Fruit fly (Drosophila melanogaster) whole organism, embryonic: ENCODE measurements around the gene eIF4E5.

Experiments
- BtbVII ChIP-seq: fragments of 200-800 bp; sonication (Bioruptor generic); optimal IDR thresholded peaks from 3 replicates; lab custom pipeline; 2017; ENCODE audit warnings: missing biosample characterization, mild to moderate bottlenecking, missing genetic modification characterization
- CG10654 ChIP-seq: fragments of 200-800 bp; sonication (Bioruptor generic); optimal IDR thresholded peaks from 2 replicates; lab custom pipeline; 2016; ENCODE audit warnings: missing biosample characterization, missing genetic modification characterization
- CG11456 ChIP-seq: fragments of 200-800 bp; sonication (Bioruptor generic); IDR thresholded peaks from 3 replicates; pipeline ENCODE4 v1.3.6; 2022; ENCODE audit warnings: missing biosample characterization, missing genetic modification characterization
- CG12219 ChIP-seq: fragments of 200-800 bp; sonication (Bioruptor generic); optimal IDR thresholded peaks from 3 replicates; lab custom pipeline; 2018; ENCODE audit warnings: missing biosample characterization, mild to moderate bottlenecking, missing genetic modification characterization
- CG13775 ChIP-seq: fragments of 200-800 bp; sonication (Bioruptor generic); optimal IDR thresholded peaks from 3 replicates; lab custom pipeline; 2017; ENCODE audit warnings: missing biosample characterization, mild to moderate bottlenecking, missing genetic modification characterization
- CG13894 ChIP-seq: fragments of 200-800 bp; sonication (Bioruptor generic); optimal IDR thresholded peaks from 3 replicates; lab custom pipeline; 2018; ENCODE audit warnings: missing biosample characterization, mild to moderate bottlenecking, missing genetic modification characterization, moderate library complexity
- CG14014 ChIP-seq: fragments of 200-800 bp; sonication (Bioruptor generic); IDR thresholded peaks from 2 replicates; pipeline ENCODE4 v1.3.6; 2022; ENCODE audit warnings: missing biosample characterization, missing genetic modification characterization
- CG14050 ChIP-seq: fragments of 200-800 bp; sonication (Bioruptor generic); IDR thresholded peaks from 3 replicates; pipeline ENCODE4 v1.3.6; 2022; ENCODE audit warnings: missing biosample characterization, missing genetic modification characterization
- CG1832 ChIP-seq: fragments of 200-800 bp; sonication (Bioruptor generic); optimal IDR thresholded peaks from 2 replicates; lab custom pipeline; 2017; ENCODE audit warnings: missing biosample characterization, mild to moderate bottlenecking, missing genetic modification characterization, inconsistent platforms
- CG2712 ChIP-seq: fragments of 200-800 bp; optimal IDR thresholded peaks from 3 replicates; lab custom pipeline; 2019; ENCODE audit warnings: missing biosample characterization, mild to moderate bottlenecking, missing genetic modification characterization, moderate library complexity
- CG3281 ChIP-seq: fragments of 200-800 bp; sonication (Bioruptor generic); optimal IDR thresholded peaks from 3 replicates; lab custom pipeline; 2017; ENCODE audit warnings: missing biosample characterization, mild to moderate bottlenecking, missing genetic modification characterization
- CG34224 ChIP-seq: fragments of 200-800 bp; sonication (Bioruptor generic); IDR thresholded peaks from 3 replicates; pipeline ENCODE4 v1.3.6; 2022; ENCODE audit warnings: missing biosample characterization, missing genetic modification characterization; ENCODE audit not compliant: partially characterized antibody
- CG4854 ChIP-seq: fragments of 200-800 bp; sonication (Bioruptor generic); optimal IDR thresholded peaks from 2 replicates; lab custom pipeline; 2016; ENCODE audit warnings: missing biosample characterization, missing genetic modification characterization, inconsistent platforms
- CG6654 ChIP-seq: fragments of 200-800 bp; sonication (Bioruptor generic); optimal IDR thresholded peaks from 2 replicates; lab custom pipeline; 2017; ENCODE audit warnings: missing biosample characterization, mild to moderate bottlenecking, missing genetic modification characterization
- CG6689 ChIP-seq: fragments of 200-800 bp; sonication (Bioruptor generic); IDR thresholded peaks from 2 replicates; pipeline ENCODE4 v1.3.6; 2022; ENCODE audit warnings: missing biosample characterization, missing genetic modification characterization
- CG9609 ChIP-seq: fragments of 200-800 bp; sonication (Bioruptor generic); optimal IDR thresholded peaks from 3 replicates; lab custom pipeline; 2016; ENCODE audit warnings: missing biosample characterization, missing genetic modification characterization
- CG9727 ChIP-seq: fragments of 200-800 bp; sonication (Bioruptor generic); optimal IDR thresholded peaks from 3 replicates; lab custom pipeline; 2017; ENCODE audit warnings: missing biosample characterization, mild to moderate bottlenecking, missing genetic modification characterization
- Dip3 ChIP-seq: fragments of 200-800 bp; sonication (Bioruptor generic); optimal IDR thresholded peaks from 3 replicates; lab custom pipeline; 2016; ENCODE audit warnings: missing biosample characterization, missing genetic modification characterization
- Eip74EF ChIP-seq, 2 experiments: fragments of 200-800 bp in 1 of 2; fragments of >200 bp in 1 of 2; sonication (Bioruptor generic) in 1 of 2; optimal IDR thresholded peaks; 2 replicates each; lab custom pipeline; 2017 to 2019; ENCODE audit warnings: missing biosample characterization in 2 of 2, missing genetic modification characterization in 2 of 2, mild to moderate bottlenecking in 1 of 2, moderate library complexity in 1 of 2
- Fer1 ChIP-seq: fragments of 200-800 bp; sonication (Bioruptor generic); optimal IDR thresholded peaks from 2 replicates; lab custom pipeline; 2017; ENCODE audit warnings: missing biosample characterization, mild to moderate bottlenecking, missing genetic modification characterization
- Meics ChIP-seq: fragments of 200-800 bp; sonication (Bioruptor generic); optimal IDR thresholded peaks from 2 replicates; lab custom pipeline; 2017; ENCODE audit warnings: missing biosample characterization, mild to moderate bottlenecking, missing genetic modification characterization
- Sry-β ChIP-seq: fragments of 200-800 bp; sonication (Bioruptor generic); optimal IDR thresholded peaks from 2 replicates; lab custom pipeline; 2018; ENCODE audit warnings: missing biosample characterization, mild to moderate bottlenecking, missing genetic modification characterization, moderate library complexity
- Trl ChIP-seq, 3 experiments: fragments of >200 bp in 2 of 3; fragments of 200-800 bp in 1 of 3; sonication (Bioruptor generic) in 1 of 3; optimal IDR thresholded peaks; 2 replicates in 1 of 3; 3 replicates in 2 of 3; lab custom pipeline; 2016 to 2017; ENCODE audit warnings: missing biosample characterization in 1 of 3, missing genetic modification characterization in 1 of 3
- bcd ChIP-seq: fragments of 200-800 bp; sonication (Bioruptor generic); optimal IDR thresholded peaks from 2 replicates; lab custom pipeline; 2017; ENCODE audit warnings: missing biosample characterization, mild to moderate bottlenecking, missing genetic modification characterization
- bowl ChIP-seq: fragments of 200-800 bp; sonication (Bioruptor generic); IDR thresholded peaks from 2 replicates; pipeline ENCODE4 v1.3.6; 2022; ENCODE audit warnings: missing biosample characterization, missing genetic modification characterization
- caup ChIP-seq: fragments of 200-800 bp; sonication (Bioruptor generic); optimal IDR thresholded peaks from 3 replicates; lab custom pipeline; 2017; ENCODE audit warnings: missing biosample characterization, mild to moderate bottlenecking, missing genetic modification characterization, moderate library complexity; ENCODE audit not compliant: severe bottlenecking
- chn ChIP-seq: fragments of 200-800 bp; sonication (Bioruptor generic); optimal IDR thresholded peaks from 2 replicates; lab custom pipeline; 2016; ENCODE audit warnings: missing biosample characterization, missing genetic modification characterization
- crc ChIP-seq: fragments of 200-800 bp; sonication (Bioruptor generic); optimal IDR thresholded peaks from 2 replicates; lab custom pipeline; 2016; ENCODE audit warnings: missing biosample characterization, missing genetic modification characterization
- croc ChIP-seq: fragments of 200-800 bp; sonication (Bioruptor generic); conservative IDR thresholded peaks from 3 replicates; pipeline ENCODE4 v1.3.6; 2022; ENCODE audit warnings: missing biosample characterization, missing genetic modification characterization
- fru ChIP-seq: fragments of >200 bp; optimal IDR thresholded peaks from 2 replicates; lab custom pipeline; 2017
- fu2 ChIP-seq: fragments of 200-800 bp; sonication (Bioruptor generic); optimal IDR thresholded peaks from 2 replicates; lab custom pipeline; 2016; ENCODE audit warnings: missing biosample characterization, missing genetic modification characterization
- ham ChIP-seq: fragments of 200-800 bp; sonication (Bioruptor generic); IDR thresholded peaks from 2 replicates; pipeline ENCODE4 v1.3.6; 2022; ENCODE audit warnings: missing biosample characterization, missing genetic modification characterization
- inv ChIP-seq: fragments of 200-800 bp; sonication (Bioruptor generic); IDR thresholded peaks from 2 replicates; pipeline ENCODE4 v1.3.6; 2022; ENCODE audit warnings: missing biosample characterization, missing genetic modification characterization; ENCODE audit not compliant: partially characterized antibody
- jing ChIP-seq: fragments of 200-800 bp; sonication (Bioruptor generic); optimal IDR thresholded peaks from 2 replicates; lab custom pipeline; 2018; ENCODE audit warnings: missing biosample characterization, mild to moderate bottlenecking, missing genetic modification characterization
- lab ChIP-seq: fragments of 200-800 bp; sonication (Bioruptor generic); optimal IDR thresholded peaks from 3 replicates; lab custom pipeline; 2017; ENCODE audit warnings: missing biosample characterization, missing genetic modification characterization, mild to moderate bottlenecking, moderate library complexity, missing genetic modification reagents
- lov ChIP-seq, 2 experiments: fragments of 200-800 bp in 1 of 2; fragments of >200 bp in 1 of 2; sonication (Bioruptor generic) in 1 of 2; IDR thresholded peaks in 1 of 2; optimal IDR thresholded peaks in 1 of 2; 2 replicates in 1 of 2; 3 replicates in 1 of 2; pipeline versions ENCODE4 v1.3.6 to Lab custom; 2017 to 2022; ENCODE audit warnings: missing biosample characterization in 1 of 2, missing genetic modification characterization in 1 of 2
- pb ChIP-seq: fragments of 200-800 bp; sonication (Bioruptor generic); optimal IDR thresholded peaks from 3 replicates; lab custom pipeline; 2016; ENCODE audit warnings: missing biosample characterization, missing genetic modification characterization
- pita ChIP-seq: fragments of 200-800 bp; sonication (Bioruptor generic); optimal IDR thresholded peaks from 2 replicates; lab custom pipeline; 2017; ENCODE audit warnings: missing biosample characterization, mild to moderate bottlenecking, missing genetic modification characterization
- pum ChIP-seq: fragments of 200-800 bp; sonication (Bioruptor generic); optimal IDR thresholded peaks from 2 replicates; lab custom pipeline; 2016; ENCODE audit warnings: missing biosample characterization, missing genetic modification characterization
- rib ChIP-seq: fragments of 200-800 bp; sonication (Bioruptor generic); IDR thresholded peaks from 2 replicates; pipeline ENCODE4 v1.3.6; 2022; ENCODE audit warnings: missing biosample characterization, missing genetic modification characterization
- sens-2 ChIP-seq: fragments of 200-800 bp; sonication (Bioruptor generic); IDR thresholded peaks from 2 replicates; pipeline ENCODE4 v1.3.6; 2022; ENCODE audit warnings: missing biosample characterization, missing genetic modification characterization
- sima ChIP-seq: fragments of 200-800 bp; sonication (Bioruptor generic); optimal IDR thresholded peaks from 2 replicates; lab custom pipeline; 2016; ENCODE audit warnings: missing biosample characterization, missing genetic modification characterization
- slbo ChIP-seq: fragments of 200-800 bp; sonication (Bioruptor generic); IDR thresholded peaks from 2 replicates; pipeline ENCODE4 v1.3.6; 2022; ENCODE audit warnings: missing biosample characterization, missing genetic modification characterization
- ssp ChIP-seq: fragments of 200-800 bp; sonication (Bioruptor generic); IDR thresholded peaks from 2 replicates; pipeline ENCODE4 v1.3.6; 2022; ENCODE audit warnings: missing biosample characterization, missing genetic modification characterization
- ttk ChIP-seq: fragments of 200-800 bp; sonication (Bioruptor generic); IDR thresholded peaks from 2 replicates; pipeline ENCODE4 v2.1.2; 2022; ENCODE audit warnings: missing biosample characterization, missing genetic modification characterization
- wor ChIP-seq: fragments of 200-800 bp; sonication (Bioruptor generic); IDR thresholded peaks from 2 replicates; pipeline ENCODE4 v1.3.6; 2022; ENCODE audit warnings: missing biosample characterization, missing genetic modification characterization
- zen2 ChIP-seq: fragments of 200-800 bp; sonication (Bioruptor generic); IDR thresholded peaks from 3 replicates; pipeline ENCODE4 v1.3.6; 2022; ENCODE audit warnings: missing biosample characterization, missing genetic modification characterization; ENCODE audit not compliant: partially characterized antibody
- zfh1 ChIP-seq: fragments of 200-800 bp; sonication (Bioruptor generic); IDR thresholded peaks from 3 replicates; pipeline ENCODE4 v1.3.6; 2022; ENCODE audit warnings: missing biosample characterization, missing genetic modification characterization

eIF4E5 gene

dm6 chr3L:7860634-7861431 lies 33.8 kb upstream of the eIF4E5 start (continued):
- TF ChIP-seq ttk (peak; percentile 30; the same call in 1 of the 2 replicates), CG3281 (GFP tag; lab: Kevin White, UChicago) (peak; percentile 35), Sry-β (GFP tag; lab: Kevin White, UChicago) (no peak), zfh1 (GFP tag; lab: Robert Waterston, UW) (peak; percentile 62; the same call in 2 of the 3 replicates), CG4854 (GFP tag; lab: Kevin White, UChicago) (no peak), bcd (GFP tag; lab: Kevin White, UChicago) (peak; percentile 38), sens-2 (GFP tag; lab: Robert Waterston, UW) (peak; percentile 8; the same call in 1 of the 2 replicates), croc (GFP tag; lab: Robert Waterston, UW) (no peak), pum (GFP tag; lab: Kevin White, UChicago) (peak; percentile 26), lab (GFP tag; lab: Kevin White, UChicago) (peak; percentile 48), Dip3 (GFP tag; lab: Kevin White, UChicago) (peak; percentile 38), zen2 (no peak), CG34224 (no peak), Meics (GFP tag; lab: Kevin White, UChicago) (peak; percentile 13), CG13775 (GFP tag; lab: Kevin White, UChicago) (peak; percentile 52), caup (GFP tag; lab: Kevin White, UChicago) (peak; percentile 3), Trl (optimal IDR thresholded peaks at IDR 0.05; lab: Kevin White, UChicago) (no peak), Trl (GFP tag; optimal IDR thresholded peaks at IDR 0.05; lab: Kevin White, UChicago) (peak; percentile 39), pb (GFP tag; lab: Kevin White, UChicago) (no peak), CG6689 (peak; percentile 73), CG6654 (GFP tag; lab: Kevin White, UChicago) (no peak), fu2 (GFP tag; lab: Kevin White, UChicago) (peak; percentile 46), CG12219 (GFP tag; lab: Kevin White, UChicago) (no peak), crc (GFP tag; lab: Kevin White, UChicago) (peak; percentile 59), rib (GFP tag; lab: Robert Waterston, UW) (no peak), chn (GFP tag; lab: Kevin White, UChicago) (no peak), jing (GFP tag; lab: Kevin White, UChicago) (no peak), wor (GFP tag; lab: Robert Waterston, UW) (no peak), bowl (GFP tag; lab: Robert Waterston, UW) (peak; percentile 18; the same call in 1 of the 2 replicates), lov (optimal IDR thresholded peaks at IDR 0.05; lab: Kevin White, UChicago) (no peak), lov (GFP tag; IDR thresholded peaks at IDR 0.05; lab: Robert Waterston, UW) (0 out of 3 replicates have a peak, but pooled peaks have one; percentile 20), Eip74EF (GFP tag; optimal IDR thresholded peaks at IDR 0.05; lab: Kevin White, UChicago) (peak in 1 of 2 experiments; percentile 48), CG9609 (GFP tag; lab: Kevin White, UChicago) (peak; percentile 36), CG11456 (GFP tag; lab: Robert Waterston, UW) (peak; percentile 69; the same call in 2 of the 3 replicates), CG13894 (no peak), pita (GFP tag; lab: Kevin White, UChicago) (no peak), sima (GFP tag; lab: Kevin White, UChicago) (no peak), ham (GFP tag; lab: Robert Waterston, UW) (no peak), BtbVII (GFP tag; lab: Kevin White, UChicago) (no peak), Fer1 (no peak), CG2712 (peak; percentile 70), CG1832 (GFP tag; lab: Kevin White, UChicago) (no peak), inv (no peak), CG10654 (GFP tag; lab: Kevin White, UChicago) (no peak), ssp (peak; percentile 37; the same call in 1 of the 2 replicates), CG9727 (peak; percentile 64), slbo (GFP tag; lab: Robert Waterston, UW) (peak; percentile 87), CG14014 (GFP tag; lab: Robert Waterston, UW) (peak; percentile 77), fru (lab: Kevin White, UChicago) (no peak), CG14050 (GFP tag; lab: Robert Waterston, UW) (peak; percentile 28; the same call in 2 of the 3 replicates)
